Worm (Caenorhabditis elegans) whole organism, young adult: ENCODE measurements around the gene rps-8.

Source experiments
- B0035.1 ChIP-seq: sonication (generic microtip); optimal IDR thresholded peaks from 2 replicates; lab custom pipeline; 2016; ENCODE audit warnings: missing genetic modification characterization, mild to moderate bottlenecking, missing compliant biosample characterization, missing genotype, missing genetic modification reagents
- B0261.1 ChIP-seq: sonication (generic microtip); optimal IDR thresholded peaks from 2 replicates; lab custom pipeline; 2016; ENCODE audit warnings: mild to moderate bottlenecking, missing genetic modification characterization, moderate library complexity, missing compliant biosample characterization
- F22D6.2 ChIP-seq: sonication (generic microtip); optimal IDR thresholded peaks from 2 replicates; lab custom pipeline; 2016; ENCODE audit warnings: mild to moderate bottlenecking, missing genetic modification characterization, missing compliant biosample characterization
- F33H1.4 ChIP-seq: fragments of 200-800 bp; sonication (Bioruptor generic); IDR thresholded peaks from 2 replicates; pipeline ENCODE4 v1.3.6; 2022; ENCODE audit warnings: missing genetic modification reagents, missing genetic modification characterization, missing compliant biosample characterization
- F39B2.1 ChIP-seq: fragments of 200-800 bp; sonication (Bioruptor generic); IDR thresholded peaks from 2 replicates; pipeline ENCODE4 v1.3.6; 2022; ENCODE audit warnings: missing genetic modification reagents, missing genetic modification characterization, missing compliant biosample characterization
- F52B5.7 ChIP-seq: sonication (generic microtip); optimal IDR thresholded peaks from 2 replicates; lab custom pipeline; 2016; ENCODE audit warnings: mild to moderate bottlenecking, missing genetic modification characterization, missing compliant biosample characterization
- F57A8.1 ChIP-seq: fragments of 200-800 bp; sonication (Bioruptor generic); optimal IDR thresholded peaks from 2 replicates; lab custom pipeline; 2018; ENCODE audit warnings: mild to moderate bottlenecking, missing genetic modification characterization, moderate library complexity, missing compliant biosample characterization
- F57C9.4 ChIP-seq: sonication (generic microtip); optimal IDR thresholded peaks from 2 replicates; lab custom pipeline; 2017; ENCODE audit warnings: mild to moderate bottlenecking, missing genetic modification characterization, missing compliant biosample characterization
- K11D2.4 ChIP-seq: fragments of 200-800 bp; sonication (Bioruptor generic); IDR thresholded peaks from 2 replicates; pipeline ENCODE4 v1.3.6; 2022; ENCODE audit warnings: missing genetic modification reagents, missing genetic modification characterization, missing compliant biosample characterization
- Y53G8AR.9 ChIP-seq: fragments of 200-800 bp; sonication (Bioruptor generic); conservative IDR thresholded peaks from 2 replicates; pipeline ENCODE4 v1.3.6; 2022; ENCODE audit warnings: missing genetic modification reagents, missing genetic modification characterization, missing compliant biosample characterization
- Y67H2A.10 ChIP-seq: fragments of 200-800 bp; sonication (Bioruptor generic); conservative IDR thresholded peaks from 2 replicates; pipeline ENCODE4 v1.3.6; 2022; ENCODE audit warnings: missing genetic modification reagents, missing genetic modification characterization, missing compliant biosample characterization
- Y79H2A.3 ChIP-seq: fragments of 200-800 bp; sonication (Bioruptor generic); conservative IDR thresholded peaks from 2 replicates; pipeline ENCODE4 v1.3.6; 2022; ENCODE audit warnings: missing genetic modification reagents, missing genetic modification characterization, missing compliant biosample characterization
- attf-5 ChIP-seq: fragments of 200-800 bp; sonication (Bioruptor generic); optimal IDR thresholded peaks from 2 replicates; lab custom pipeline; 2018; ENCODE audit warnings: mild to moderate bottlenecking, missing genetic modification characterization, missing compliant biosample characterization
- bed-1 ChIP-seq: fragments of 200-800 bp; sonication (Bioruptor generic); IDR thresholded peaks from 2 replicates; pipeline ENCODE4 v1.3.6; 2022; ENCODE audit warnings: missing genetic modification reagents, missing genetic modification characterization, missing compliant biosample characterization
- bed-2 ChIP-seq: fragments of 200-800 bp; sonication (Bioruptor generic); IDR thresholded peaks from 2 replicates; pipeline ENCODE4 v1.3.6; 2022; ENCODE audit warnings: missing genetic modification reagents, missing genetic modification characterization, missing compliant biosample characterization
- cebp-2 ChIP-seq: fragments of 200-800 bp; sonication (Bioruptor generic); IDR thresholded peaks from 2 replicates; pipeline ENCODE4 v1.3.6; 2022; ENCODE audit warnings: missing genetic modification characterization, missing compliant biosample characterization
- chd-7 ChIP-seq: sonication (generic microtip); optimal IDR thresholded peaks from 2 replicates; lab custom pipeline; 2016; ENCODE audit warnings: mild to moderate bottlenecking, missing genetic modification characterization, moderate library complexity, missing compliant biosample characterization
- die-1 ChIP-seq: sonication (generic microtip); optimal IDR thresholded peaks from 2 replicates; lab custom pipeline; 2016; ENCODE audit warnings: missing genotype, mild to moderate bottlenecking, missing genetic modification characterization, missing compliant biosample characterization
- efl-1 ChIP-seq: fragments of 150-350 bp; optimal IDR thresholded peaks from 2 replicates; lab custom pipeline; 2014; ENCODE audit warnings: missing biosample characterization, missing genetic modification reagents, missing genetic modification characterization
- egl-44 ChIP-seq: fragments of 200-800 bp; sonication (Bioruptor generic); IDR thresholded peaks from 2 replicates; pipeline ENCODE4 v1.3.6; 2022; ENCODE audit warnings: missing genetic modification reagents, missing genetic modification characterization, missing compliant biosample characterization
- ekl-4 ChIP-seq: fragments of 200-800 bp; sonication (Bioruptor generic); IDR thresholded peaks from 2 replicates; pipeline ENCODE4 v1.3.6; 2022; ENCODE audit warnings: missing genetic modification reagents, missing genetic modification characterization, missing compliant biosample characterization
- ets-4 ChIP-seq: fragments of 200-800 bp; sonication (Bioruptor generic); optimal IDR thresholded peaks from 2 replicates; lab custom pipeline; 2018; ENCODE audit warnings: mild to moderate bottlenecking, missing genetic modification characterization, missing compliant biosample characterization
- hrde-1 ChIP-seq: sonication (generic microtip); optimal IDR thresholded peaks from 2 replicates; lab custom pipeline; 2016; ENCODE audit warnings: missing genetic modification characterization, mild to moderate bottlenecking, missing compliant biosample characterization, moderate library complexity, missing genotype, missing genetic modification reagents, borderline replicate concordance
- lag-1 ChIP-seq: fragments of 200-800 bp; sonication (Bioruptor generic); IDR thresholded peaks from 2 replicates; pipeline ENCODE4 v1.3.6; 2022; ENCODE audit warnings: missing genetic modification reagents, missing genetic modification characterization, missing compliant biosample characterization
- lin-35 ChIP-seq, 3 experiments: fragments of 150-350 bp in 2 of 3; sonication (generic microtip) in 1 of 3; optimal IDR thresholded peaks; 2 replicates each; lab custom pipeline; 2014 to 2018; ENCODE audit warnings: missing biosample characterization in 3 of 3, missing genetic modification characterization in 3 of 3, missing genetic modification reagents in 3 of 3
- lin-40 ChIP-seq: sonication (generic microtip); optimal IDR thresholded peaks from 2 replicates; lab custom pipeline; 2016; ENCODE audit warnings: missing genetic modification characterization, mild to moderate bottlenecking, missing compliant biosample characterization, missing genotype, missing genetic modification reagents
- lin-54 ChIP-seq: fragments of 200-800 bp; sonication (Bioruptor generic); optimal IDR thresholded peaks from 2 replicates; lab custom pipeline; 2018; ENCODE audit warnings: mild to moderate bottlenecking, missing genetic modification characterization, missing compliant biosample characterization
- lir-1 ChIP-seq: fragments of 200-800 bp; sonication (Bioruptor generic); conservative IDR thresholded peaks from 2 replicates; pipeline ENCODE4 v1.3.6; 2022; ENCODE audit warnings: missing genetic modification reagents, missing genetic modification characterization, missing compliant biosample characterization
- lsl-1 ChIP-seq: fragments of 200-800 bp; sonication (Bioruptor generic); optimal IDR thresholded peaks from 2 replicates; lab custom pipeline; 2018; ENCODE audit warnings: mild to moderate bottlenecking, missing genetic modification characterization, moderate library complexity, missing compliant biosample characterization
- madf-3 ChIP-seq: fragments of 200-800 bp; sonication (Bioruptor generic); IDR thresholded peaks from 2 replicates; pipeline ENCODE4 v1.3.6; 2022; ENCODE audit warnings: missing genetic modification reagents, missing genetic modification characterization, missing compliant biosample characterization
- mel-28 ChIP-seq: sonication (generic microtip); optimal IDR thresholded peaks from 2 replicates; lab custom pipeline; 2016; ENCODE audit warnings: borderline replicate concordance, mild to moderate bottlenecking, missing genetic modification characterization, missing compliant biosample characterization
- mes-4 ChIP-seq: sonication (generic microtip); optimal IDR thresholded peaks from 2 replicates; lab custom pipeline; 2016; ENCODE audit warnings: missing genotype, missing genetic modification characterization, missing compliant biosample characterization
- mxl-1 ChIP-seq: sonication (generic microtip); optimal IDR thresholded peaks from 2 replicates; lab custom pipeline; 2016; ENCODE audit warnings: missing genetic modification characterization, missing compliant biosample characterization
- nfya-1 ChIP-seq: sonication (generic microtip); optimal IDR thresholded peaks from 2 replicates; lab custom pipeline; 2017; ENCODE audit warnings: antibody characterized with exemption, missing compliant biosample characterization, missing genetic modification characterization, borderline replicate concordance; ENCODE audit not compliant: insufficient read depth
- nhr-179 ChIP-seq: sonication (generic microtip); optimal IDR thresholded peaks from 2 replicates; lab custom pipeline; 2016; ENCODE audit warnings: mild to moderate bottlenecking, missing genetic modification characterization, missing compliant biosample characterization
- nhr-90 ChIP-seq: sonication (generic microtip); optimal IDR thresholded peaks from 2 replicates; lab custom pipeline; 2016; ENCODE audit warnings: missing genotype, mild to moderate bottlenecking, missing genetic modification characterization, missing compliant biosample characterization
- pbrm-1 ChIP-seq: fragments of 200-800 bp; sonication (Bioruptor generic); IDR thresholded peaks from 2 replicates; pipeline ENCODE4 v1.3.6; 2022; ENCODE audit warnings: missing genetic modification reagents, missing genetic modification characterization, missing compliant biosample characterization
- rcor-1 ChIP-seq: fragments of 200-800 bp; sonication (Bioruptor generic); IDR thresholded peaks from 2 replicates; pipeline ENCODE4 v1.3.6; 2022; ENCODE audit warnings: missing genetic modification reagents, missing genetic modification characterization, missing compliant biosample characterization
- rpc-1 ChIP-seq, 2 experiments: fragments of 150-350 bp in 1 of 2; sonication (generic microtip) in 1 of 2; optimal IDR thresholded peaks; 2 replicates each; lab custom pipeline; 2014 to 2018; ENCODE audit warnings: missing biosample characterization in 1 of 2, missing genetic modification characterization in 1 of 2, missing genetic modification reagents in 1 of 2, missing genotype in 1 of 2
- sdz-38 ChIP-seq: sonication (generic microtip); optimal IDR thresholded peaks from 2 replicates; lab custom pipeline; 2016; ENCODE audit warnings: missing genotype, missing genetic modification characterization, missing compliant biosample characterization
- sea-2 ChIP-seq: fragments of 200-800 bp; sonication (Bioruptor generic); IDR thresholded peaks from 2 replicates; pipeline ENCODE4 v1.3.6; 2022; ENCODE audit warnings: missing genetic modification characterization, missing compliant biosample characterization
- snpc-1.3 ChIP-seq: sonication (generic microtip); optimal IDR thresholded peaks from 2 replicates; lab custom pipeline; 2017; ENCODE audit warnings: missing genetic modification characterization, mild to moderate bottlenecking, missing compliant biosample characterization, antibody characterized with exemption, moderate library complexity, missing genotype, missing genetic modification reagents; ENCODE audit not compliant: insufficient read depth
- somi-1 ChIP-seq: fragments of 200-800 bp; sonication (Bioruptor generic); optimal IDR thresholded peaks from 2 replicates; lab custom pipeline; 2018; ENCODE audit warnings: mild to moderate bottlenecking, missing genetic modification characterization, missing compliant biosample characterization
- sptf-2 ChIP-seq: fragments of 200-800 bp; sonication (Bioruptor generic); optimal IDR thresholded peaks from 2 replicates; lab custom pipeline; 2018; ENCODE audit warnings: mild to moderate bottlenecking, missing genetic modification characterization, missing compliant biosample characterization
- tlf-1 ChIP-seq: fragments of 200-800 bp; sonication (Bioruptor generic); optimal IDR thresholded peaks from 2 replicates; lab custom pipeline; 2018; ENCODE audit warnings: mild to moderate bottlenecking, missing genetic modification characterization, missing compliant biosample characterization
- ztf-25 ChIP-seq: fragments of 200-800 bp; sonication (Bioruptor generic); IDR thresholded peaks from 2 replicates; pipeline ENCODE4 v1.3.6; 2022; ENCODE audit warnings: missing genetic modification reagents, missing genetic modification characterization, missing compliant biosample characterization
- ztf-28 ChIP-seq: fragments of 200-800 bp; sonication (Bioruptor generic); IDR thresholded peaks from 2 replicates; pipeline ENCODE4 v1.3.6; 2022; ENCODE audit warnings: missing genetic modification reagents, missing genetic modification characterization, missing compliant biosample characterization
- ztf-3 ChIP-seq: fragments of 200-800 bp; sonication (Bioruptor generic); optimal IDR thresholded peaks from 2 replicates; lab custom pipeline; 2018; ENCODE audit warnings: mild to moderate bottlenecking, missing genetic modification characterization, missing compliant biosample characterization
- ztf-6 ChIP-seq: fragments of 200-800 bp; sonication (Bioruptor generic); IDR thresholded peaks from 2 replicates; pipeline ENCODE4 v1.3.6; 2022; ENCODE audit warnings: missing genetic modification reagents, missing genetic modification characterization, missing compliant biosample characterization

rps-8 gene

ce11 chrIV:7344020-7344419, 30.4 kb upstream of the rps-8 start (continued):
- TF ChIP-seq egl-44 (GFP tag; lab: Robert Waterston, UW) (no peak), tlf-1 (no peak), lag-1 (GFP tag; lab: Robert Waterston, UW) (no peak), sdz-38 (tag; lab: Kevin White, UChicago) (no peak), Y79H2A.3 (no peak), Y53G8AR.9 (no peak), snpc-1.3 (tag; lab: Kevin White, UChicago) (no peak), ztf-6 (GFP tag; lab: Robert Waterston, UW) (no peak), Y67H2A.10 (GFP tag; lab: Robert Waterston, UW) (no peak), sptf-2 (GFP tag; lab: Kevin White, UChicago) (no peak), rpc-1 (optimal IDR thresholded peaks at IDR 0.05; lab: Kevin White, UChicago) (peak; percentile 81), rpc-1 (tag; optimal IDR thresholded peaks at IDR 0.05; lab: Kevin White, UChicago) (peak; percentile 86), lin-35 (GFP tag; optimal IDR thresholded peaks at IDR 0.05; lab: Kevin White, UChicago) (no peak), mes-4 (no peak), nfya-1 (no peak), efl-1 (GFP tag; lab: Kevin White, UChicago) (no peak), F57A8.1 (GFP tag; lab: Kevin White, UChicago) (no peak), sea-2 (GFP tag; lab: Robert Waterston, UW) (no peak), ztf-25 (GFP tag; lab: Robert Waterston, UW) (0 out of 2 replicates have a peak, but pooled peaks have one; percentile 56), bed-1 (no peak), nhr-179 (no peak), attf-5 (GFP tag; lab: Kevin White, UChicago) (peak; percentile 14), ekl-4 (GFP tag; lab: Robert Waterston, UW) (no peak), lsl-1 (GFP tag; lab: Kevin White, UChicago) (no peak), bed-2 (GFP tag; lab: Robert Waterston, UW) (no peak), B0261.1 (tag; lab: Kevin White, UChicago) (peak; percentile 84), chd-7 (peak; percentile 27), cebp-2 (GFP tag; lab: Robert Waterston, UW) (no peak), ztf-28 (GFP tag; lab: Robert Waterston, UW) (peak; percentile 77; the same call in 1 of the 2 replicates), lin-40 (tag; lab: Kevin White, UChicago) (no peak), K11D2.4 (GFP tag; lab: Robert Waterston, UW) (no peak), pbrm-1 (GFP tag; lab: Robert Waterston, UW) (0 out of 2 replicates have a peak, but pooled peaks have one; percentile 27), F33H1.4 (GFP tag; lab: Robert Waterston, UW) (no peak), ets-4 (GFP tag; lab: Kevin White, UChicago) (peak; percentile 2), F57C9.4 (tag; lab: Kevin White, UChicago) (no peak), F39B2.1 (GFP tag; lab: Robert Waterston, UW) (0 out of 2 replicates have a peak, but pooled peaks have one; percentile 30), rcor-1 (GFP tag; lab: Robert Waterston, UW) (peak; percentile 54; the same call in 1 of the 2 replicates), B0035.1 (tag; lab: Kevin White, UChicago) (no peak), madf-3 (GFP tag; lab: Robert Waterston, UW) (no peak), mel-28 (tag; lab: Kevin White, UChicago) (no peak), mxl-1 (tag; lab: Kevin White, UChicago) (peak; percentile 23), hrde-1 (tag; lab: Kevin White, UChicago) (no peak), nhr-90 (tag; lab: Kevin White, UChicago) (peak; percentile 14), F22D6.2 (tag; lab: Kevin White, UChicago) (no peak), F52B5.7 (no peak), ztf-3 (GFP tag; lab: Kevin White, UChicago) (no peak), lir-1 (GFP tag; lab: Robert Waterston, UW) (no peak), somi-1 (no peak), lin-54 (GFP tag; lab: Kevin White, UChicago) (peak; percentile 28), die-1 (peak; percentile 79)
